Worm (Caenorhabditis elegans) whole organism, young adult: ENCODE results near the gene srsx-11.

Source experiments
- B0035.1 ChIP-seq: sonication (generic microtip); optimal IDR thresholded peaks from 2 replicates; lab custom pipeline; 2016; ENCODE audit warnings: missing genetic modification characterization, mild to moderate bottlenecking, missing compliant biosample characterization, missing genotype, missing genetic modification reagents
- B0261.1 ChIP-seq: sonication (generic microtip); optimal IDR thresholded peaks from 2 replicates; lab custom pipeline; 2016; ENCODE audit warnings: mild to moderate bottlenecking, missing genetic modification characterization, moderate library complexity, missing compliant biosample characterization
- F33H1.4 ChIP-seq: fragments of 200-800 bp; sonication (Bioruptor generic); IDR thresholded peaks from 2 replicates; pipeline ENCODE4 v1.3.6; 2022; ENCODE audit warnings: missing genetic modification reagents, missing genetic modification characterization, missing compliant biosample characterization
- F37B4.10 ChIP-seq: fragments of 200-800 bp; sonication (Bioruptor generic); IDR thresholded peaks from 2 replicates; pipeline ENCODE4 v1.3.6; 2022; ENCODE audit warnings: missing genetic modification characterization, missing compliant biosample characterization
- F52B5.7 ChIP-seq: sonication (generic microtip); optimal IDR thresholded peaks from 2 replicates; lab custom pipeline; 2016; ENCODE audit warnings: mild to moderate bottlenecking, missing genetic modification characterization, missing compliant biosample characterization
- F55B11.4 ChIP-seq: sonication (generic microtip); optimal IDR thresholded peaks from 2 replicates; lab custom pipeline; 2016; ENCODE audit warnings: missing compliant biosample characterization, missing genetic modification characterization, borderline replicate concordance; ENCODE audit not compliant: insufficient read depth
- T26A5.8 ChIP-seq: sonication (generic microtip); optimal IDR thresholded peaks from 2 replicates; lab custom pipeline; 2016; ENCODE audit warnings: missing genetic modification characterization, missing compliant biosample characterization
- Y53G8AR.9 ChIP-seq: fragments of 200-800 bp; sonication (Bioruptor generic); conservative IDR thresholded peaks from 2 replicates; pipeline ENCODE4 v1.3.6; 2022; ENCODE audit warnings: missing genetic modification reagents, missing genetic modification characterization, missing compliant biosample characterization
- Y67H2A.10 ChIP-seq: fragments of 200-800 bp; sonication (Bioruptor generic); conservative IDR thresholded peaks from 2 replicates; pipeline ENCODE4 v1.3.6; 2022; ENCODE audit warnings: missing genetic modification reagents, missing genetic modification characterization, missing compliant biosample characterization
- akir-1 ChIP-seq: fragments of 200-800 bp; sonication (Bioruptor generic); optimal IDR thresholded peaks from 2 replicates; lab custom pipeline; 2018; ENCODE audit warnings: mild to moderate bottlenecking, missing genetic modification characterization, moderate library complexity, missing compliant biosample characterization
- athp-1 ChIP-seq: sonication (generic microtip); optimal IDR thresholded peaks from 2 replicates; lab custom pipeline; 2017; ENCODE audit warnings: mild to moderate bottlenecking, missing genetic modification characterization, missing compliant biosample characterization
- attf-6 ChIP-seq: fragments of 200-800 bp; sonication (Bioruptor generic); IDR thresholded peaks from 2 replicates; pipeline ENCODE4 v1.3.6; 2022; ENCODE audit warnings: missing genetic modification reagents, missing genetic modification characterization, missing compliant biosample characterization
- bed-1 ChIP-seq: fragments of 200-800 bp; sonication (Bioruptor generic); IDR thresholded peaks from 2 replicates; pipeline ENCODE4 v1.3.6; 2022; ENCODE audit warnings: missing genetic modification reagents, missing genetic modification characterization, missing compliant biosample characterization
- bed-2 ChIP-seq: fragments of 200-800 bp; sonication (Bioruptor generic); IDR thresholded peaks from 2 replicates; pipeline ENCODE4 v1.3.6; 2022; ENCODE audit warnings: missing genetic modification reagents, missing genetic modification characterization, missing compliant biosample characterization
- cebp-2 ChIP-seq: fragments of 200-800 bp; sonication (Bioruptor generic); IDR thresholded peaks from 2 replicates; pipeline ENCODE4 v1.3.6; 2022; ENCODE audit warnings: missing genetic modification characterization, missing compliant biosample characterization
- ceh-100 ChIP-seq: fragments of 200-800 bp; sonication (Bioruptor generic); IDR thresholded peaks from 2 replicates; pipeline ENCODE4 v1.3.6; 2022; ENCODE audit warnings: missing genetic modification reagents, missing genetic modification characterization, missing compliant biosample characterization
- ceh-40 ChIP-seq: fragments of 200-800 bp; sonication (Bioruptor generic); IDR thresholded peaks from 2 replicates; pipeline ENCODE4 v1.3.6; 2022; ENCODE audit warnings: missing genetic modification characterization, missing compliant biosample characterization
- ceh-79 ChIP-seq: sonication (generic microtip); optimal IDR thresholded peaks from 2 replicates; lab custom pipeline; 2017; ENCODE audit warnings: mild to moderate bottlenecking, missing genetic modification characterization, missing compliant biosample characterization
- die-1 ChIP-seq: sonication (generic microtip); optimal IDR thresholded peaks from 2 replicates; lab custom pipeline; 2016; ENCODE audit warnings: missing genotype, mild to moderate bottlenecking, missing genetic modification characterization, missing compliant biosample characterization
- dox-1 ChIP-seq: fragments of 200-800 bp; sonication (Bioruptor generic); IDR thresholded peaks from 2 replicates; pipeline ENCODE4 v1.3.6; 2022; ENCODE audit warnings: missing genetic modification reagents, missing genetic modification characterization, missing compliant biosample characterization
- dpff-1 ChIP-seq: sonication (generic microtip); optimal IDR thresholded peaks from 2 replicates; lab custom pipeline; 2017; ENCODE audit warnings: mild to moderate bottlenecking, missing genetic modification characterization, missing compliant biosample characterization
- dpl-1 ChIP-seq: fragments of 150-350 bp; optimal IDR thresholded peaks from 2 replicates; lab custom pipeline; 2014; ENCODE audit warnings: missing biosample characterization, missing genetic modification reagents, missing genetic modification characterization
- egl-18 ChIP-seq: fragments of 200-800 bp; sonication (Bioruptor generic); IDR thresholded peaks from 2 replicates; pipeline ENCODE4 v1.3.6; 2022; ENCODE audit warnings: missing genetic modification reagents, missing genetic modification characterization, missing compliant biosample characterization
- egrh-3 ChIP-seq: fragments of 200-800 bp; sonication (Bioruptor generic); IDR thresholded peaks from 2 replicates; pipeline ENCODE4 v1.3.6; 2022; ENCODE audit warnings: missing genetic modification reagents, missing genetic modification characterization, missing compliant biosample characterization
- gei-17 ChIP-seq: fragments of 200-800 bp; sonication (Bioruptor generic); optimal IDR thresholded peaks from 2 replicates; lab custom pipeline; 2018; ENCODE audit warnings: mild to moderate bottlenecking, missing genetic modification characterization, missing compliant biosample characterization
- hsf-1 ChIP-seq: fragments of 200-800 bp; sonication (Bioruptor generic); IDR thresholded peaks from 2 replicates; pipeline ENCODE4 v1.3.6; 2022; ENCODE audit warnings: missing genetic modification reagents, missing genetic modification characterization, missing compliant biosample characterization
- lin-26 ChIP-seq: fragments of 200-800 bp; sonication (Bioruptor generic); IDR thresholded peaks from 2 replicates; pipeline ENCODE4 v1.3.6; 2022; ENCODE audit warnings: missing genetic modification reagents, missing genetic modification characterization, missing compliant biosample characterization
- lin-40 ChIP-seq: sonication (generic microtip); optimal IDR thresholded peaks from 2 replicates; lab custom pipeline; 2016; ENCODE audit warnings: missing genetic modification characterization, mild to moderate bottlenecking, missing compliant biosample characterization, missing genotype, missing genetic modification reagents
- lir-1 ChIP-seq: fragments of 200-800 bp; sonication (Bioruptor generic); conservative IDR thresholded peaks from 2 replicates; pipeline ENCODE4 v1.3.6; 2022; ENCODE audit warnings: missing genetic modification reagents, missing genetic modification characterization, missing compliant biosample characterization
- mcd-1 ChIP-seq: fragments of 200-800 bp; sonication (Bioruptor generic); IDR thresholded peaks from 2 replicates; pipeline ENCODE4 v1.3.6; 2022; ENCODE audit warnings: missing genetic modification reagents, missing genetic modification characterization, missing compliant biosample characterization
- nfya-1 ChIP-seq: sonication (generic microtip); optimal IDR thresholded peaks from 2 replicates; lab custom pipeline; 2017; ENCODE audit warnings: antibody characterized with exemption, missing compliant biosample characterization, missing genetic modification characterization, borderline replicate concordance; ENCODE audit not compliant: insufficient read depth
- nhr-27 ChIP-seq: fragments of 200-800 bp; sonication (Bioruptor generic); optimal IDR thresholded peaks from 2 replicates; lab custom pipeline; 2018; ENCODE audit warnings: mild to moderate bottlenecking, missing genetic modification characterization, moderate library complexity, missing compliant biosample characterization
- nhr-80 ChIP-seq: sonication (generic microtip); optimal IDR thresholded peaks from 2 replicates; lab custom pipeline; 2016; ENCODE audit warnings: missing genetic modification characterization, missing compliant biosample characterization
- pbrm-1 ChIP-seq: fragments of 200-800 bp; sonication (Bioruptor generic); IDR thresholded peaks from 2 replicates; pipeline ENCODE4 v1.3.6; 2022; ENCODE audit warnings: missing genetic modification reagents, missing genetic modification characterization, missing compliant biosample characterization
- pha-4 ChIP-seq: fragments of 150-350 bp; sonication (generic microtip); optimal IDR thresholded peaks from 2 replicates; lab custom pipeline; 2014; ENCODE audit warnings: missing biosample characterization, missing genetic modification reagents, missing genetic modification characterization
- rcor-1 ChIP-seq: fragments of 200-800 bp; sonication (Bioruptor generic); IDR thresholded peaks from 2 replicates; pipeline ENCODE4 v1.3.6; 2022; ENCODE audit warnings: missing genetic modification reagents, missing genetic modification characterization, missing compliant biosample characterization
- snpc-3.4 ChIP-seq: sonication (generic microtip); optimal IDR thresholded peaks from 2 replicates; lab custom pipeline; 2017; ENCODE audit warnings: missing genetic modification characterization, mild to moderate bottlenecking, missing compliant biosample characterization, antibody characterized with exemption, moderate library complexity, missing genotype, missing genetic modification reagents
- somi-1 ChIP-seq: fragments of 200-800 bp; sonication (Bioruptor generic); optimal IDR thresholded peaks from 2 replicates; lab custom pipeline; 2018; ENCODE audit warnings: mild to moderate bottlenecking, missing genetic modification characterization, missing compliant biosample characterization
- sptf-2 ChIP-seq: fragments of 200-800 bp; sonication (Bioruptor generic); optimal IDR thresholded peaks from 2 replicates; lab custom pipeline; 2018; ENCODE audit warnings: mild to moderate bottlenecking, missing genetic modification characterization, missing compliant biosample characterization
- tbx-9 ChIP-seq: sonication (generic microtip); optimal IDR thresholded peaks from 2 replicates; lab custom pipeline; 2016; ENCODE audit warnings: borderline replicate concordance, missing genetic modification characterization, inconsistent platforms, missing compliant biosample characterization
- zfh-2 ChIP-seq: fragments of 200-800 bp; sonication (Bioruptor generic); conservative IDR thresholded peaks from 2 replicates; pipeline ENCODE4 v1.3.6; 2022; ENCODE audit warnings: missing genetic modification reagents, missing genetic modification characterization, missing compliant biosample characterization
- ztf-22 ChIP-seq: fragments of 200-800 bp; sonication (Bioruptor generic); optimal IDR thresholded peaks from 2 replicates; lab custom pipeline; 2018; ENCODE audit warnings: mild to moderate bottlenecking, missing genetic modification characterization, moderate library complexity, missing compliant biosample characterization
- ztf-25 ChIP-seq: fragments of 200-800 bp; sonication (Bioruptor generic); IDR thresholded peaks from 2 replicates; pipeline ENCODE4 v1.3.6; 2022; ENCODE audit warnings: missing genetic modification reagents, missing genetic modification characterization, missing compliant biosample characterization
- ztf-26 ChIP-seq: sonication (generic microtip); optimal IDR thresholded peaks from 2 replicates; lab custom pipeline; 2017; ENCODE audit warnings: missing genetic modification characterization, missing compliant biosample characterization
- ztf-28 ChIP-seq: fragments of 200-800 bp; sonication (Bioruptor generic); IDR thresholded peaks from 2 replicates; pipeline ENCODE4 v1.3.6; 2022; ENCODE audit warnings: missing genetic modification reagents, missing genetic modification characterization, missing compliant biosample characterization
- ztf-3 ChIP-seq: fragments of 200-800 bp; sonication (Bioruptor generic); optimal IDR thresholded peaks from 2 replicates; lab custom pipeline; 2018; ENCODE audit warnings: mild to moderate bottlenecking, missing genetic modification characterization, missing compliant biosample characterization

srsx-11 gene

ce11 chrV:4960686-4961085 is 18.3 kb downstream of the srsx-11 start:
- TF ChIP-seq Y53G8AR.9 (GFP tag; lab: Robert Waterston, UW) (peak; percentile 25; the same call in 1 of the 2 replicates), pbrm-1 (GFP tag; lab: Robert Waterston, UW) (no peak), somi-1 (no peak), egrh-3 (peak; percentile 5; the same call in 1 of the 2 replicates), ztf-25 (no peak), dox-1 (0 out of 2 replicates have a peak, but pooled peaks have one; percentile 16), attf-6 (GFP tag; lab: Robert Waterston, UW) (no peak), die-1 (tag; lab: Kevin White, UChicago) (no peak), zfh-2 (GFP tag; lab: Robert Waterston, UW) (peak; percentile 65)

ce11 chrV:4957619-4958018 is 21.3 kb downstream of the srsx-11 start:
- TF ChIP-seq B0035.1 (no peak), bed-2 (GFP tag; lab: Robert Waterston, UW) (no peak), lin-40 (no peak), F55B11.4 (tag; lab: Kevin White, UChicago) (no peak), ceh-79 (tag; lab: Kevin White, UChicago) (no peak), snpc-3.4 (tag; lab: Kevin White, UChicago) (no peak), sptf-2 (GFP tag; lab: Kevin White, UChicago) (no peak), nhr-80 (tag; lab: Kevin White, UChicago) (no peak), hsf-1 (no peak), athp-1 (tag; lab: Kevin White, UChicago) (no peak), dpl-1 (GFP tag; lab: Kevin White, UChicago) (no peak), dox-1 (no peak), T26A5.8 (tag; lab: Kevin White, UChicago) (no peak), nhr-27 (no peak), lir-1 (GFP tag; lab: Robert Waterston, UW) (no peak), ztf-26 (no peak)

ce11 chrV:4956529-4956928 is 22.4 kb downstream of the srsx-11 start, which contains the start of gene str-208:
str-208 (plus strand) TSS chrV:4956829.
- TF ChIP-seq akir-1 (GFP tag; lab: Kevin White, UChicago) (no peak), egrh-3 (no peak), lin-26 (GFP tag; lab: Robert Waterston, UW) (no peak), T26A5.8 (tag; lab: Kevin White, UChicago) (no peak), ceh-40 (GFP tag; lab: Robert Waterston, UW) (no peak), sptf-2 (GFP tag; lab: Kevin White, UChicago) (no peak), ceh-100 (GFP tag; lab: Robert Waterston, UW) (no peak), mcd-1 (no peak), ztf-28 (no peak), nfya-1 (no peak), egl-18 (GFP tag; lab: Robert Waterston, UW) (no peak), tbx-9 (tag; lab: Kevin White, UChicago) (no peak), dpff-1 (no peak)

ce11 chrV:4951434-4951833 is 27.5 kb downstream of the srsx-11 start, which contains the start of gene str-207:
str-207 (plus strand) TSS chrV:4951734.
- no peak for TF ChIP-seq pha-4 (tag; lab: Kevin White, UChicago)
- TF ChIP-seq B0261.1 (tag; lab: Kevin White, UChicago), result no peak
- TF ChIP-seq F33H1.4, result no peak
- no peak for TF ChIP-seq Y67H2A.10 (GFP tag; lab: Robert Waterston, UW)
- TF ChIP-seq ztf-22, result no peak
- TF ChIP-seq rcor-1, result no peak
- no peak for TF ChIP-seq cebp-2 (GFP tag; lab: Robert Waterston, UW)
- TF ChIP-seq F37B4.10 (GFP tag; lab: Robert Waterston, UW), result no peak
- no peak for TF ChIP-seq bed-1
- no peak for TF ChIP-seq die-1 (tag; lab: Kevin White, UChicago)
- TF ChIP-seq akir-1 (GFP tag; lab: Kevin White, UChicago), result no peak
- no peak for TF ChIP-seq ztf-3 (GFP tag; lab: Kevin White, UChicago)
- no peak for TF ChIP-seq F52B5.7 (tag; lab: Kevin White, UChicago)
- TF ChIP-seq egl-18 (GFP tag; lab: Robert Waterston, UW), result no peak
- TF ChIP-seq snpc-3.4 (tag; lab: Kevin White, UChicago), result no peak
- no peak for TF ChIP-seq gei-17 (GFP tag; lab: Kevin White, UChicago)
